Fruit fly (Drosophila melanogaster) whole organism, embryonic: Measurements from ENCODE around the gene mora.

Source experiments
- CG10147 ChIP-seq: fragments of 200-800 bp; sonication (Bioruptor generic); optimal IDR thresholded peaks from 2 replicates; lab custom pipeline; 2019; ENCODE audit warnings: missing biosample characterization, mild to moderate bottlenecking, missing genetic modification characterization, moderate library complexity
- CG10366 ChIP-seq: fragments of 200-800 bp; sonication (Bioruptor generic); IDR thresholded peaks from 2 replicates; pipeline ENCODE4 v1.3.6; 2022; ENCODE audit warnings: missing biosample characterization, missing genetic modification characterization
- CG11723 ChIP-seq: fragments of 200-800 bp; sonication (Bioruptor generic); optimal IDR thresholded peaks from 2 replicates; lab custom pipeline; 2017; ENCODE audit warnings: missing biosample characterization, mild to moderate bottlenecking, missing genetic modification characterization
- CG12071 ChIP-seq: fragments of 200-800 bp; sonication (Bioruptor generic); optimal IDR thresholded peaks from 3 replicates; lab custom pipeline; 2018; ENCODE audit warnings: missing biosample characterization, mild to moderate bottlenecking, missing genetic modification characterization
- CG14050 ChIP-seq: fragments of 200-800 bp; sonication (Bioruptor generic); IDR thresholded peaks from 3 replicates; pipeline ENCODE4 v1.3.6; 2022; ENCODE audit warnings: missing biosample characterization, missing genetic modification characterization
- CG2875 ChIP-seq: fragments of 200-800 bp; sonication (Bioruptor generic); optimal IDR thresholded peaks from 2 replicates; lab custom pipeline; 2017; ENCODE audit warnings: missing biosample characterization, mild to moderate bottlenecking, missing genetic modification characterization, missing genetic modification reagents
- CG30403 ChIP-seq: fragments of 200-800 bp; sonication (Bioruptor generic); optimal IDR thresholded peaks from 3 replicates; lab custom pipeline; 2016; ENCODE audit warnings: missing biosample characterization, missing genetic modification characterization
- CG31224 ChIP-seq: fragments of 200-800 bp; sonication (Bioruptor generic); IDR thresholded peaks from 2 replicates; pipeline ENCODE4 v1.3.6; 2022; ENCODE audit warnings: missing biosample characterization, missing genetic modification characterization
- CG32532 ChIP-seq: fragments of 200-800 bp; sonication (Bioruptor generic); IDR thresholded peaks from 2 replicates; pipeline ENCODE4 v1.3.6; 2022; ENCODE audit warnings: missing biosample characterization, missing genetic modification characterization
- CG32772 ChIP-seq: fragments of 200-800 bp; sonication (Bioruptor generic); IDR thresholded peaks from 2 replicates; pipeline ENCODE4 v1.3.6; 2022; ENCODE audit warnings: missing biosample characterization, missing genetic modification characterization
- CG34376 ChIP-seq: fragments of 200-800 bp; sonication (Bioruptor generic); optimal IDR thresholded peaks from 2 replicates; lab custom pipeline; 2018; ENCODE audit warnings: missing biosample characterization, mild to moderate bottlenecking, missing genetic modification characterization
- CG4404 ChIP-seq: fragments of 200-800 bp; sonication (Bioruptor generic); IDR thresholded peaks from 2 replicates; pipeline ENCODE4 v1.3.6; 2022; ENCODE audit warnings: missing biosample characterization, missing genetic modification characterization
- CG4854 ChIP-seq: fragments of 200-800 bp; sonication (Bioruptor generic); optimal IDR thresholded peaks from 2 replicates; lab custom pipeline; 2016; ENCODE audit warnings: missing biosample characterization, missing genetic modification characterization, inconsistent platforms
- CG8089 ChIP-seq: fragments of 200-800 bp; sonication (Bioruptor generic); optimal IDR thresholded peaks from 3 replicates; lab custom pipeline; 2016; ENCODE audit warnings: missing biosample characterization, missing genetic modification characterization
- CG9609 ChIP-seq: fragments of 200-800 bp; sonication (Bioruptor generic); optimal IDR thresholded peaks from 3 replicates; lab custom pipeline; 2016; ENCODE audit warnings: missing biosample characterization, missing genetic modification characterization
- Dfd ChIP-seq, 2 experiments: fragments of >200 bp; optimal IDR thresholded peaks; 2 replicates each; lab custom pipeline; 2017; ENCODE audit warnings: missing biosample characterization in 2 of 2, missing genetic modification characterization in 2 of 2
- ERR ChIP-seq: fragments of 200-800 bp; sonication (Bioruptor generic); optimal IDR thresholded peaks from 2 replicates; lab custom pipeline; 2016; ENCODE audit warnings: missing biosample characterization, missing genetic modification characterization
- Ets65A ChIP-seq: fragments of 200-800 bp; sonication (Bioruptor generic); peaks from one replicate; lab custom pipeline; 2016; ENCODE audit warnings: missing biosample characterization, missing genetic modification characterization
- Fer1 ChIP-seq: fragments of 200-800 bp; sonication (Bioruptor generic); optimal IDR thresholded peaks from 2 replicates; lab custom pipeline; 2017; ENCODE audit warnings: missing biosample characterization, mild to moderate bottlenecking, missing genetic modification characterization
- Fer2 ChIP-seq: fragments of 200-800 bp; sonication (Bioruptor generic); optimal IDR thresholded peaks from 2 replicates; lab custom pipeline; 2018; ENCODE audit warnings: missing biosample characterization, mild to moderate bottlenecking, missing genetic modification characterization, moderate library complexity
- GATAe ChIP-seq: fragments of 200-800 bp; sonication (Bioruptor generic); conservative IDR thresholded peaks from 2 replicates; pipeline ENCODE4 v1.3.6; 2022; ENCODE audit warnings: missing biosample characterization, missing genetic modification characterization
- HHEX ChIP-seq: fragments of 200-800 bp; sonication (Bioruptor generic); optimal IDR thresholded peaks from 3 replicates; lab custom pipeline; 2017; ENCODE audit warnings: missing biosample characterization, mild to moderate bottlenecking, missing genetic modification characterization, missing genetic modification reagents
- HLH3B ChIP-seq: fragments of 200-800 bp; sonication (Bioruptor generic); IDR thresholded peaks from 2 replicates; pipeline ENCODE4 v1.3.6; 2022; ENCODE audit warnings: missing biosample characterization, missing genetic modification characterization
- Hr78 ChIP-seq, 2 experiments: fragments of 200-800 bp in 1 of 2; fragments of >200 bp in 1 of 2; sonication (Bioruptor generic) in 1 of 2; optimal IDR thresholded peaks; 2 replicates each; lab custom pipeline; 2017 to 2019; ENCODE audit warnings: missing biosample characterization in 2 of 2, missing genetic modification characterization in 2 of 2, mild to moderate bottlenecking in 1 of 2, moderate library complexity in 1 of 2
- Lpt ChIP-seq: fragments of >200 bp; optimal IDR thresholded peaks from 2 replicates; lab custom pipeline; 2018; ENCODE audit warnings: missing biosample characterization, missing genetic modification characterization
- Meics ChIP-seq: fragments of 200-800 bp; sonication (Bioruptor generic); optimal IDR thresholded peaks from 2 replicates; lab custom pipeline; 2017; ENCODE audit warnings: missing biosample characterization, mild to moderate bottlenecking, missing genetic modification characterization
- Nf-YB ChIP-seq: fragments of 200-800 bp; sonication (Bioruptor generic); optimal IDR thresholded peaks from 3 replicates; lab custom pipeline; 2019; ENCODE audit warnings: missing biosample characterization, mild to moderate bottlenecking, missing genetic modification characterization, moderate library complexity
- Optix ChIP-seq: fragments of 200-800 bp; sonication (Bioruptor generic); IDR thresholded peaks from 3 replicates; pipeline ENCODE4 v1.3.6; 2022; ENCODE audit warnings: missing biosample characterization, missing genetic modification characterization
- Sry-β ChIP-seq: fragments of 200-800 bp; sonication (Bioruptor generic); optimal IDR thresholded peaks from 2 replicates; lab custom pipeline; 2018; ENCODE audit warnings: missing biosample characterization, mild to moderate bottlenecking, missing genetic modification characterization, moderate library complexity
- Sry-δ ChIP-seq: fragments of 200-800 bp; sonication (Bioruptor generic); optimal IDR thresholded peaks from 2 replicates; lab custom pipeline; 2016; ENCODE audit warnings: missing biosample characterization, missing genetic modification characterization
- Ssrp ChIP-seq: fragments of 200-800 bp; sonication (Bioruptor generic); optimal IDR thresholded peaks from 2 replicates; lab custom pipeline; 2018; ENCODE audit warnings: missing biosample characterization, mild to moderate bottlenecking, missing genetic modification characterization, moderate library complexity
- ac ChIP-seq: fragments of 200-800 bp; sonication (Bioruptor generic); optimal IDR thresholded peaks from 3 replicates; lab custom pipeline; 2017; ENCODE audit warnings: missing biosample characterization, mild to moderate bottlenecking, missing genetic modification characterization
- ara ChIP-seq: fragments of 200-800 bp; sonication (Bioruptor generic); IDR thresholded peaks from 2 replicates; pipeline ENCODE4 v1.3.6; 2022; ENCODE audit warnings: missing biosample characterization, missing genetic modification characterization
- ase ChIP-seq: fragments of 200-800 bp; sonication (Bioruptor generic); IDR thresholded peaks from 3 replicates; pipeline ENCODE4 v1.3.6; 2022; ENCODE audit warnings: missing biosample characterization, missing genetic modification characterization
- bowl ChIP-seq: fragments of 200-800 bp; sonication (Bioruptor generic); IDR thresholded peaks from 2 replicates; pipeline ENCODE4 v1.3.6; 2022; ENCODE audit warnings: missing biosample characterization, missing genetic modification characterization
- btn ChIP-seq: fragments of 200-800 bp; sonication (Bioruptor generic); optimal IDR thresholded peaks from 2 replicates; lab custom pipeline; 2016; ENCODE audit warnings: missing biosample characterization, missing genetic modification characterization
- cato ChIP-seq: fragments of 200-800 bp; sonication (Bioruptor generic); optimal IDR thresholded peaks from 2 replicates; lab custom pipeline; 2016; ENCODE audit warnings: missing biosample characterization, missing genetic modification characterization, borderline replicate concordance
- chif ChIP-seq, 2 experiments: fragments of 200-800 bp; sonication (Bioruptor generic); optimal IDR thresholded peaks; 3 replicates each; lab custom pipeline; 2016; ENCODE audit warnings: missing biosample characterization in 2 of 2, missing genetic modification characterization in 2 of 2
- ci ChIP-seq: fragments of 200-800 bp; sonication (Bioruptor generic); IDR thresholded peaks from 3 replicates; pipeline ENCODE4 v1.3.6; 2022; ENCODE audit warnings: missing biosample characterization, missing genetic modification characterization
- croc ChIP-seq: fragments of 200-800 bp; sonication (Bioruptor generic); conservative IDR thresholded peaks from 3 replicates; pipeline ENCODE4 v1.3.6; 2022; ENCODE audit warnings: missing biosample characterization, missing genetic modification characterization
- dati ChIP-seq: fragments of 200-800 bp; sonication (Bioruptor generic); IDR thresholded peaks from 2 replicates; pipeline ENCODE4 v1.3.6; 2022; ENCODE audit warnings: missing biosample characterization, missing genetic modification characterization
- en ChIP-seq: fragments of 200-800 bp; sonication (Bioruptor generic); optimal IDR thresholded peaks from 2 replicates; lab custom pipeline; 2016; ENCODE audit warnings: missing biosample characterization, missing genetic modification characterization
- gfzf ChIP-seq: fragments of 200-800 bp; sonication (Bioruptor generic); optimal IDR thresholded peaks from 2 replicates; lab custom pipeline; 2016; ENCODE audit warnings: missing biosample characterization, mild to moderate bottlenecking, missing genetic modification characterization, moderate library complexity
- her ChIP-seq: fragments of 200-800 bp; sonication (Bioruptor generic); optimal IDR thresholded peaks from 2 replicates; lab custom pipeline; 2016; ENCODE audit warnings: missing biosample characterization, missing genetic modification characterization
- kni ChIP-seq: fragments of 200-800 bp; sonication (Bioruptor generic); optimal IDR thresholded peaks from 3 replicates; lab custom pipeline; 2017; ENCODE audit warnings: mild to moderate bottlenecking, missing biosample characterization, missing genetic modification reagents, missing genetic modification characterization
- nmo ChIP-seq: fragments of 200-800 bp; sonication (Bioruptor generic); optimal IDR thresholded peaks from 2 replicates; lab custom pipeline; 2018; ENCODE audit warnings: missing biosample characterization, mild to moderate bottlenecking, missing genetic modification characterization, moderate library complexity
- sens-2 ChIP-seq: fragments of 200-800 bp; sonication (Bioruptor generic); IDR thresholded peaks from 2 replicates; pipeline ENCODE4 v1.3.6; 2022; ENCODE audit warnings: missing biosample characterization, missing genetic modification characterization
- vvl ChIP-seq: fragments of 200-800 bp; sonication (Bioruptor generic); IDR thresholded peaks from 2 replicates; pipeline ENCODE4 v1.3.6; 2022; ENCODE audit warnings: missing biosample characterization, missing genetic modification characterization
- wek ChIP-seq: fragments of 200-800 bp; sonication (Bioruptor generic); optimal IDR thresholded peaks from 3 replicates; lab custom pipeline; 2018; ENCODE audit warnings: missing biosample characterization, mild to moderate bottlenecking, missing genetic modification characterization, moderate library complexity
- zen2 ChIP-seq: fragments of 200-800 bp; sonication (Bioruptor generic); IDR thresholded peaks from 3 replicates; pipeline ENCODE4 v1.3.6; 2022; ENCODE audit warnings: missing biosample characterization, missing genetic modification characterization; ENCODE audit not compliant: partially characterized antibody

Gene mora

dm6 chr3R:24226744-24227143 lies 40.6 kb downstream of the mora start, which contains the start of the genes Spps and CG13609 (continued):
- TF ChIP-seq Meics (GFP tag; lab: Kevin White, UChicago) (no peak), Fer1 (GFP tag; lab: Kevin White, UChicago) (peak; percentile 24), ERR (peak; percentile 45), nmo (peak; percentile 46), btn (GFP tag; lab: Kevin White, UChicago) (no peak), CG4854 (GFP tag; lab: Kevin White, UChicago) (no peak), HHEX (no peak), CG10366 (GFP tag; lab: Robert Waterston, UW) (no peak), kni (GFP tag; lab: Kevin White, UChicago) (no peak), CG8089 (no peak), Optix (GFP tag; lab: Robert Waterston, UW) (no peak), HLH3B (GFP tag; lab: Robert Waterston, UW) (no peak), Lpt (GFP tag; lab: Kevin White, UChicago) (no peak), CG9609 (GFP tag; lab: Kevin White, UChicago) (peak; percentile 3), Ssrp (tag; lab: Kevin White, UChicago) (no peak), chif (GFP tag; optimal IDR thresholded peaks at IDR 0.05; lab: Kevin White, UChicago) (no peak), sens-2 (GFP tag; lab: Robert Waterston, UW) (no peak), wek (GFP tag; lab: Kevin White, UChicago) (no peak), CG14050 (GFP tag; lab: Robert Waterston, UW) (no peak), CG11723 (GFP tag; lab: Kevin White, UChicago) (no peak), ac (GFP tag; lab: Kevin White, UChicago) (no peak), her (GFP tag; lab: Kevin White, UChicago) (peak; percentile 22), Sry-δ (peak; percentile 91), ci (GFP tag; lab: Robert Waterston, UW) (no peak), CG4404 (no peak), ase (no peak), GATAe (GFP tag; lab: Robert Waterston, UW) (peak; percentile 12; the same call in 1 of the 2 replicates), Sry-β (GFP tag; lab: Kevin White, UChicago) (peak; percentile 0), CG34376 (peak; percentile 14), Ets65A (GFP tag; lab: Kevin White, UChicago) (peak; percentile 78), Fer2 (tag; lab: Kevin White, UChicago) (no peak), cato (no peak), Dfd (GFP tag; optimal IDR thresholded peaks at IDR 0.05; lab: Kevin White, UChicago) (no peak), ara (no peak), vvl (peak; percentile 44), Nf-YB (GFP tag; lab: Kevin White, UChicago) (no peak), dati (GFP tag; lab: Robert Waterston, UW) (no peak), zen2 (GFP tag; lab: Robert Waterston, UW) (peak; percentile 92), gfzf (peak; percentile 55), CG31224 (GFP tag; lab: Robert Waterston, UW) (no peak), CG10147 (GFP tag; lab: Kevin White, UChicago) (no peak), Hr78 (GFP tag; optimal IDR thresholded peaks at IDR 0.05; lab: Kevin White, UChicago) (no peak), CG32772 (no peak), CG30403 (GFP tag; lab: Kevin White, UChicago) (no peak), CG12071 (no peak), bowl (GFP tag; lab: Robert Waterston, UW) (no peak), CG2875 (no peak), en (GFP tag; lab: Kevin White, UChicago) (no peak), CG32532 (GFP tag; lab: Robert Waterston, UW) (0 out of 2 replicates have a peak, but pooled peaks have one; percentile 27), croc (GFP tag; lab: Robert Waterston, UW) (no peak)
- TF ChIP-seq, all 482 proteins: peak for 135
